Fruit fly (Drosophila melanogaster): ENCODE results near the gene CtsK1.
A peak's percentile ranks its signal among the peaks of the same experiment; 100 is the strongest.

Gene CtsK1

DNA sequence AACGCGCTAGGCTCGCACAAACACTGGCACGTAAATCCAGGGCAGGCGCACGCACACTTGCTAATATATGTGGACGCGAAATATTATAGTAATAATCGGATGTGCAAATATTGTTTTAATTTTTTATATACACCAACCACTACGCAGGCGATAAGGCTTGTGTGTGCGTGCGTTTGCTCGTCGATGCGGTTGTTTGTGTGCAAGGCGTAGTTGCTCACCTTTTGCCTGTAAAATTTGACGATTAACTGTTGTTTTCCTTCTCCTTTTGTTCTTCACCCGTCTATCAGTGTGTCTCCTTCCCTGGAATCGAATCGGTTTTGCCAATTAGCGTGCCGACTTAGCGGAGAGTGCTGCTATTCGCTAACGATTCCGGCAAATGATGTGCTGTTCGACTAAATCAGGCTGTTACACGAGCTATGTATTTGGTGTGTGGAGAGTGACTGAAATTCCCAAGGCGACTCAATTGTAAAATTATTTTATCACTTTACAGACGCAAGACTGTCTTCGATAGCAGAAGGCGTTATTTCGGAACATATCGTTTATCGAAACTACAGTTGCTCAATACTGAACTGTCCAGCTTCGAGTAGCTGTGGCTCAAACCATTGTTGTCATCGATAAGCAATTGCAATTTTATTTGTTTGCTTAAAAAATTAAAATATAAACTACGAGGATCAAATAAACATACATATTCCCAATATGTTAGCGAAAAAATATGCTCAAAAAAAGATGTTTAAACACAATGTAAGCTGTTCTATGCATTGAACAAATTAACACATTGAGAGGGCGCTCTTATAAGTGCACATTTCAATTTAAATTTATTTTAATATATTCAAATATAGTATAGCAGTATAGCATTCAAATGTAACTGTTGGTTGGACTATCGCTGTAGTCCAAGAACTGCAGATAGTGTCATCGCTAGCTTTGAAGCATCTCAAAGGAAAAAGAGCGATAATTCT, 37.4 kb downstream of the CtsK1 start, which contains the start of the genes CG6650 and endos (continued):
- peak; percentile 18 for TF ChIP-seq Chrac-16 (GFP tag; optimal IDR thresholded peaks at IDR 0.05)
- peak; percentile 54 for TF ChIP-seq CG2712 (tag; optimal IDR thresholded peaks at IDR 0.05)
- TF ChIP-seq zen2 (GFP tag; IDR thresholded peaks at IDR 0.05; ENCODE audit: partially characterized antibody): peak; percentile 19
- peak; percentile 49 for TF ChIP-seq CG15479 (GFP tag; optimal IDR thresholded peaks at IDR 0.05)
- TF ChIP-seq ci (GFP tag; IDR thresholded peaks at IDR 0.05): 0 out of 3 replicates have a peak, but pooled peaks have one; percentile 15
- peak; percentile 30 for TF ChIP-seq Meics (GFP tag; optimal IDR thresholded peaks at IDR 0.05)
- TF ChIP-seq HmgZ (tag; optimal IDR thresholded peaks at IDR 0.05): peak; percentile 5
- no peak for TF ChIP-seq kni (GFP tag; optimal IDR thresholded peaks at IDR 0.05)
- peak; percentile 45 for TF ChIP-seq Lhr (GFP tag; optimal IDR thresholded peaks at IDR 0.05)
- no peak for TF ChIP-seq CG14050 (GFP tag; IDR thresholded peaks at IDR 0.05)
- TF ChIP-seq E2f2 (GFP tag; IDR thresholded peaks at IDR 0.05): peak; percentile 53; the same call in 1 of the 2 replicates
- 0 out of 2 replicates have a peak, but pooled peaks have one; percentile 18 for TF ChIP-seq CG11247 (GFP tag; IDR thresholded peaks at IDR 0.05)
- TF ChIP-seq gcm (GFP tag; optimal IDR thresholded peaks at IDR 0.05): peak; percentile 7
- peak; percentile 84 for TF ChIP-seq CG6791 (GFP tag; IDR thresholded peaks at IDR 0.05; ENCODE audit: partially characterized antibody)
- peak; percentile 56 for TF ChIP-seq CG18599 (GFP tag; optimal IDR thresholded peaks at IDR 0.05)
- peak; percentile 47 for TF ChIP-seq CG15514 (GFP tag; optimal IDR thresholded peaks at IDR 0.05)
- TF ChIP-seq sqz (GFP tag; optimal IDR thresholded peaks at IDR 0.05): no peak
- peak; percentile 46 to 96 for TF ChIP-seq insv (GFP tag; optimal IDR thresholded peaks at IDR 0.05)
- 0 out of 2 replicates have a peak, but pooled peaks have one; percentile 17 for TF ChIP-seq CG6689 (GFP tag; IDR thresholded peaks at IDR 0.05)
- TF ChIP-seq CG17361 (GFP tag; IDR thresholded peaks at IDR 0.05): peak; percentile 64; the same call in 2 of the 3 replicates
- TF ChIP-seq CG8924 (tag; optimal IDR thresholded peaks at IDR 0.05): peak; percentile 23
- peak; percentile 60 for TF ChIP-seq mirr (GFP tag; optimal IDR thresholded peaks at IDR 0.05)
- TF ChIP-seq CG9876 (GFP tag; optimal IDR thresholded peaks at IDR 0.05): no peak
- TF ChIP-seq Scr (GFP tag; IDR thresholded peaks at IDR 0.05; ENCODE audit: partially characterized antibody): peak; percentile 83
- peak in 1 of 2 experiments; percentile 3 for TF ChIP-seq bsh (GFP tag; optimal IDR thresholded peaks at IDR 0.05)
- TF ChIP-seq Stat92E (GFP tag; optimal IDR thresholded peaks at IDR 0.05): peak in 1 of 3 experiments; percentile 2
- peak; percentile 77 for TF ChIP-seq CG14710 (tag; optimal IDR thresholded peaks at IDR 0.05)
- peak; percentile 82 for TF ChIP-seq CG14860 (GFP tag; IDR thresholded peaks at IDR 0.05; ENCODE audit: partially characterized antibody)
- peak; percentile 85 for TF ChIP-seq Dll (GFP tag; IDR thresholded peaks at IDR 0.05; ENCODE audit: partially characterized antibody)
- peak; percentile 64 for TF ChIP-seq nom (GFP tag; optimal IDR thresholded peaks at IDR 0.05)
- TF ChIP-seq Med (GFP tag): peak; percentile 45
- peak; percentile 59 for TF ChIP-seq Elba2 (GFP tag; optimal IDR thresholded peaks at IDR 0.05)
- peak; percentile 54 for TF ChIP-seq vvl (GFP tag; IDR thresholded peaks at IDR 0.05)
- TF ChIP-seq Doc3 (GFP tag; IDR thresholded peaks at IDR 0.05; ENCODE audit: partially characterized antibody): peak; percentile 65; the same call in 2 of the 3 replicates
- TF ChIP-seq Dip3 (GFP tag; optimal IDR thresholded peaks at IDR 0.05): peak; percentile 5
- TF ChIP-seq CG1603 (tag; optimal IDR thresholded peaks at IDR 0.05): peak; percentile 63
- TF ChIP-seq Fer3 (tag; optimal IDR thresholded peaks at IDR 0.05): peak; percentile 3
- TF ChIP-seq gt (GFP tag; IDR thresholded peaks at IDR 0.05): no peak
- no peak for TF ChIP-seq CG9437 (GFP tag; optimal IDR thresholded peaks at IDR 0.05)
- TF ChIP-seq Trl (optimal IDR thresholded peaks at IDR 0.05): no peak
- TF ChIP-seq Trl (GFP tag; optimal IDR thresholded peaks at IDR 0.05): no peak
- peak; percentile 57 for TF ChIP-seq Sin3A (optimal IDR thresholded peaks at IDR 0.05)
- peak; percentile 24 for TF ChIP-seq psq (GFP tag; optimal IDR thresholded peaks at IDR 0.05)
- no peak for TF ChIP-seq gsb (GFP tag; IDR thresholded peaks at IDR 0.05)
- TF ChIP-seq pita (GFP tag; optimal IDR thresholded peaks at IDR 0.05): peak; percentile 56
- TF ChIP-seq CG31365 (tag; optimal IDR thresholded peaks at IDR 0.05): no peak
- TF ChIP-seq gro (GFP tag; optimal IDR thresholded peaks at IDR 0.05): no peak

All from whole organism, embryonic.